Worm (Caenorhabditis elegans): ENCODE data around the gene eftu-2.

Gene eftu-2

DNA sequence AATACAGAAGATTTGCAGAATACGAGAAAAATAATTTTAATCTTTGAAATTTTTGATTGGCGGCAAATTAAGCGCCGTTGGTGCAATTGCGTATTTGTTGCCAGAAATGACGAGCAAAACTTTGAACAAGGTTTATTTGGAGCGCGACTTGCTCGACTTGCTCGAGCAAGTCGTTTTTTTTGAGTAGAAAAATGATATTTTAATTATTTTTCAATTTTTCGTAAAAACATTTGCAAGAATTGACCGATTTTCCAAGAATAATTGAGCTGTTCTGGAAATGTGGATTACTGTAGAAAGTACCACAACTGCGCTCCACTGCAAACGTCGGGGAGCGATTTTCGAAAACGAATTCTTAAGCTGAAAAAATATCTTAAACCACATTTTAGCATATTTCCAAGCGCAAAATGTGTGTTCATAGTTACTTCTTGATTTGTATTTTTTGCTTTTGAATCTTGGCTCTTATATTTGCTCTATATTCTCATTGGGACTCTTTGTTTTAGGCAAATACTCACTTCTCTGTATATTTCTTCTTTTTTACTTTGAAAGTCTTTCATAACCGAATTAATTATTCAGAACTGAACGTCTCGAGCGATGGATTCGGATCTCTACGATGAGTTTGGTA, at the start of gene eftu-2, which contains the start of gene gcna-1:
TSS of gene eftu-2 (plus strand) at position 572 of the 622 bp plus-strand sequence.
TSS of gene gcna-1 (minus strand) at position 96 of the 622 bp plus-strand sequence.
- TF ChIP-seq lsy-2 (tag; optimal IDR thresholded peaks at IDR 0.05) (peak; percentile 92), mep-1 (tag; optimal IDR thresholded peaks at IDR 0.05) (no peak)

DNA sequence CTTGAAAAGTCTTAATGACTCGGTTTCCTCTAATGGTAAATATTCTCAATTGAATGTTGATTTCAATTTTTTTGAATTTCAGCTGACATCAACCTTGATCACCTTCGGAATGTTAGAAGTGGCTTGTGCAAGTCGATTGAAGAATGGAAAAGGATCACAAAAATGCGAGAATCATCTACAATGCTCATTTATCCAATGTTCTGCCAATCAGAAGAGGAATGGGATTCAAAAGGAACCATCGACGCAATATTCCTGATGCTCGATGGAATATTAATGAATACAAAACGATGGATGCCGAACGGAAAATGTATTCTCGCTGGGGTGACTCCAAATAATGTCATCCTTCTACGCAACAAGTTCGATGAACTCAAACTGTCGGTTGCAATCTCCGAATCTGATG, 47.8 kb upstream of the eftu-2 start:
- no peak for TF ChIP-seq snpc-4 (tag; optimal IDR thresholded peaks at IDR 0.05)
- no peak for TF ChIP-seq ham-2 (GFP tag; optimal IDR thresholded peaks at IDR 0.05)
- TF ChIP-seq M03D4.4 (tag; optimal IDR thresholded peaks at IDR 0.05) = no peak
- TF ChIP-seq elt-1 (tag; optimal IDR thresholded peaks at IDR 0.05; ENCODE audit: borderline replicate concordance, insufficient read depth) = no peak
- TF ChIP-seq nhr-2 (tag; optimal IDR thresholded peaks at IDR 0.05) = no peak
- no peak for TF ChIP-seq blmp-1 (tag; optimal IDR thresholded peaks at IDR 0.05)
- TF ChIP-seq bed-3 (GFP tag; optimal IDR thresholded peaks at IDR 0.05) = no peak
- no peak for TF ChIP-seq nhr-76 (tag; optimal IDR thresholded peaks at IDR 0.05)
- no peak for TF ChIP-seq lsy-2 (tag; optimal IDR thresholded peaks at IDR 0.05)
- no peak for TF ChIP-seq drap-1 (GFP tag; optimal IDR thresholded peaks at IDR 0.05)
- no peak for TF ChIP-seq mep-1 (tag; optimal IDR thresholded peaks at IDR 0.05)

DNA sequence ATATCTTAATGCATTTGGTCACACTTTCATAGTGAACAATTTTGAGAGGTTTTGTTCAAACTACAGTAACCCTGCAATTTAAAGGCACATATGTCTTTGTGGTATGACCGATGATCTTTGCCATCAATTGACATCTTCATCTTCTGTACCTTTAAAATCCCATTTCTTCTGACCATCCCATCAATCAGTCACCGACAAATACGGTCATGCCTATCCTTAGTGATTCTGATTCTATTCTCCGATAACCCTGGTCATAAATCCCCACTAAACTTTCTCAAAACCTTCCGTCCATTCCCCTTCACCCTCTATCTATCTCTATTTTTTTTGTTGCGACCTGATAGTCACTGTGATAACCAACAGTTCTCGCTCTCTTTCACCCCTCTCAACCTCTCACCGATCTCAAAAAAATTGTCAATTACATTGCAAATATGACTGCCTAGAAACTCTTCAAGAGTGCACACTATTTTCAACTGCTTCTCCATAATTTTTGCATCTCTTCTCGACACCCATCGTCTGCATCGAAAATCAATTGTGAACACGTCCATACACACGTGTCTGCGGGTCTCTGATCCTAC, 45.2 kb upstream of the eftu-2 start:
- no peak for TF ChIP-seq snpc-4 (tag; optimal IDR thresholded peaks at IDR 0.05)
- TF ChIP-seq ceh-83 (GFP tag; optimal IDR thresholded peaks at IDR 0.05) = no peak
- TF ChIP-seq pha-4 (tag; optimal IDR thresholded peaks at IDR 0.05) = no peak
- no peak for TF ChIP-seq nhr-28 (tag; optimal IDR thresholded peaks at IDR 0.05)
- no peak for TF ChIP-seq lsy-2 (tag; optimal IDR thresholded peaks at IDR 0.05)
- TF ChIP-seq nhr-2 (tag; optimal IDR thresholded peaks at IDR 0.05) = no peak
- no peak for TF ChIP-seq nhr-12 (tag; optimal IDR thresholded peaks at IDR 0.05)
- no peak for TF ChIP-seq mab-5 (tag; optimal IDR thresholded peaks at IDR 0.05)
- TF ChIP-seq mls-2 (tag; optimal IDR thresholded peaks at IDR 0.05) = no peak
- no peak for TF ChIP-seq elt-1 (tag; optimal IDR thresholded peaks at IDR 0.05; ENCODE audit: borderline replicate concordance, insufficient read depth)
- TF ChIP-seq zip-8 (tag; optimal IDR thresholded peaks at IDR 0.05) = no peak
- TF ChIP-seq elt-3 (tag; optimal IDR thresholded peaks at IDR 0.05) = no peak

DNA sequence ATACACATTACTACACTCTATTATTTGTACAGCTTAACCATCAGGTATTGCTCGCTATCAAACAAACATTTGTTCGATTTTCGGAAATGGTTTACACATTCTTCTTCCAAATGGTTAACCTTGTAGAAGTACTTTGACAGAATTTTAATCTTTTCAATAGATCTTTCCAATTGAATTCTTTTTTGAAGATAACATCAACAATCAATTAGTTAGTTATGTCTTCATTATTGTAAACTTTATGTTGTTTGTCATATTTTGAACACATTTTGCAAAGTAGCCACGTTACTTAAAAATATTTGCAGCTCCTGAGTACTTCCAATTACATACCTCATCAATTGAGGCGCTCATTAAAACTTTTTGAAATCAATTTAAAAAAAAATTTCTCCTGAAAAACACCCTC, 44.0 kb upstream of the eftu-2 start:
- TF ChIP-seq nhr-2 (tag; optimal IDR thresholded peaks at IDR 0.05) = no peak
- TF ChIP-seq unc-62 (GFP tag; optimal IDR thresholded peaks at IDR 0.05) = no peak
- no peak for TF ChIP-seq ceh-83 (GFP tag; optimal IDR thresholded peaks at IDR 0.05)

DNA sequence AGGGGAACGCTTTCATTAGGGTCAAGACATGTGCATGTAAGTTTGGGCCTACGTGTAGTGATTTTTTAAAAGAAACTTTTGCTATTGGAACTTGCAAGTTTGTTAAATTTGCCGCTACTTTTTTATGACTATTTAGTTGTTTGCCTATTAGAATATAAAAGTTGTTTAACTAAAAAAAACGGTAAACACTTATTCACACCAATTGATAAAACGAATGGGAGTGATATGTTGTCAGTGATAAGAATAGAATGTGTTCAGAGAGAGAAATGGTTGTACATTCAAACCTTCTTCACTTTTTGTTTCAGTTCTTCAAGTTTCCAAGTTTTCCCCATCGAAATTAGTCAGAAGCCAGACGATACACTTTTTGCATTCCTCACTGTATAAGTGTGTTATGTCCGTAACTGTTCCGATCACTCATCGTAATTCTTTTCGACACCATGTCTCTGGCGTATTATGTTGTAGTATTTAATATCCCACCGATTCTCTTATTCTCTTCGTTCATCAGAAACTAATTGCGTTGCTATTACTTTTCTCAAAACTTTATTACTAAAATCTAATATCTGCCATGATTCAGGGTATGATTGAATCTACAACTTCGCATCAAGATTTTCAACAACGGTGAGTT, 43.4 kb upstream of the eftu-2 start, which contains the start of gene dct-6:
TSS of gene dct-6 (plus strand) at position 575 of the 625 bp plus-strand sequence.
- TF ChIP-seq nhr-12 (tag; optimal IDR thresholded peaks at IDR 0.05) (no peak), sem-2 (GFP tag; optimal IDR thresholded peaks at IDR 0.05) (no peak), pha-4 (tag; optimal IDR thresholded peaks at IDR 0.05) (no peak), ceh-39 (tag; optimal IDR thresholded peaks at IDR 0.05) (no peak)

DNA sequence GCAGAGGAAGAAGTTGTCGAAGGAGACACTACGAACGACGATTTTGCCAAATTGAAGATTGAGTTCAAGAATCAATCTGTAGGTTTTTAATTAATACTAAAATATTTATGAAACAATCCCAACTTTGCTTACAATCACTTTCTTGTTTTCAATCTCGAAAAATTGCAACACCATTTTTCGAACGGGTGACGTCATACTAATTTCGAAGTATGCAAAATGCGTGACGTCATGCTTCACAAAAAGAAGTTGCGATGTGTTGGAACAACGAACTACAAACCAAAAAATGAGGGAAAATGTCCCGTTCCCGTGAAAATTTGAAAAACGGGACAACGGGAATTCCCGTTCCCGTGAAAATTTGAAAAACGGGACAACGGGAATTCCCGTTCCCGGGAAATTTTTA, 41.7 kb upstream of the eftu-2 start:
- TF ChIP-seq zip-8 (tag; optimal IDR thresholded peaks at IDR 0.05) = peak; percentile 94
- no peak for TF ChIP-seq ceh-83 (GFP tag; optimal IDR thresholded peaks at IDR 0.05)

DNA sequence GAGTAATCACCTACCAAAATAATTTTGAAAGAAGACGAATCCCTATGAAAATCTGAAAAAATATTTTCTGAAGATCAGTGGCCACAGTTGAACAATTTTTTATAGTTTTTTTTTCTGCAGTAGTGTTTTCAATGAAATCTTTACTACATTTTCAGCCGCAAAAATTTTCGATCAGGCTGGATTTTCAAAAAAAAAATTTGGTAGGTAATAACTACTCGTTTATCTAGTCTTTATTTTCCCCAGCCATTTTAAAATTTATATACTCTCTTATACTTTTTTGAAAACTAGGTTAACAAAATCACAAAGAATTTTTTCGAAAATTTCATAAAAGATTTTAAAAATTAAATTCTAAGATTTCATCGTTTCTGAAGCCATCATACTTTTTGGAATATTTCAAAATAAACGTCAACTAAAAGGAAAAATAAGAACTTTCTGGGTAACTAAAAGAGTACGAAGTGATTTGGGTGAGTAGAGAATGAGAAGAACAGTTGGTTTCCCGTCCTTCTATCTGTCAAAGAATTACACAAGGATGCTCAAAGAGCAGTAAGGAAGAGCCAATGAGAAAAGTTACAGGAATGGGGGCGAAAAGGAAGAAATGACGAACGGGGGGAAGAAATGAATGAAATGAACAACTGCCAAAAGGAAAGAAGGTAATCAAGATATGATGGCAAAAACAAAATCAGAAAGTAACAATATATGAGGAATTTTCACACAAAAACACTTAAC, 34.2 kb upstream of the eftu-2 start, which contains the start of gene mlp-1:
TSS of gene mlp-1 (minus strand) at position 51 of the 726 bp plus-strand sequence.
- peak; percentile 15 for TF ChIP-seq unc-120 (tag; optimal IDR thresholded peaks at IDR 0.05; ENCODE audit: poor library complexity, severe bottlenecking)
- TF ChIP-seq hlh-1 (tag; optimal IDR thresholded peaks at IDR 0.05) = peak; percentile 86
- TF ChIP-seq unc-62 (GFP tag; optimal IDR thresholded peaks at IDR 0.05) = peak; percentile 56
- no peak for TF ChIP-seq M03D4.4 (tag; optimal IDR thresholded peaks at IDR 0.05)
- TF ChIP-seq nhr-28 (tag; optimal IDR thresholded peaks at IDR 0.05) = no peak

All from whole organism, mixed stage, embryonic.